Fruit fly (Drosophila melanogaster): ENCODE data around the gene CBP.
A peak's percentile ranks its signal among the peaks of the same experiment; 100 is the strongest.

DNA sequence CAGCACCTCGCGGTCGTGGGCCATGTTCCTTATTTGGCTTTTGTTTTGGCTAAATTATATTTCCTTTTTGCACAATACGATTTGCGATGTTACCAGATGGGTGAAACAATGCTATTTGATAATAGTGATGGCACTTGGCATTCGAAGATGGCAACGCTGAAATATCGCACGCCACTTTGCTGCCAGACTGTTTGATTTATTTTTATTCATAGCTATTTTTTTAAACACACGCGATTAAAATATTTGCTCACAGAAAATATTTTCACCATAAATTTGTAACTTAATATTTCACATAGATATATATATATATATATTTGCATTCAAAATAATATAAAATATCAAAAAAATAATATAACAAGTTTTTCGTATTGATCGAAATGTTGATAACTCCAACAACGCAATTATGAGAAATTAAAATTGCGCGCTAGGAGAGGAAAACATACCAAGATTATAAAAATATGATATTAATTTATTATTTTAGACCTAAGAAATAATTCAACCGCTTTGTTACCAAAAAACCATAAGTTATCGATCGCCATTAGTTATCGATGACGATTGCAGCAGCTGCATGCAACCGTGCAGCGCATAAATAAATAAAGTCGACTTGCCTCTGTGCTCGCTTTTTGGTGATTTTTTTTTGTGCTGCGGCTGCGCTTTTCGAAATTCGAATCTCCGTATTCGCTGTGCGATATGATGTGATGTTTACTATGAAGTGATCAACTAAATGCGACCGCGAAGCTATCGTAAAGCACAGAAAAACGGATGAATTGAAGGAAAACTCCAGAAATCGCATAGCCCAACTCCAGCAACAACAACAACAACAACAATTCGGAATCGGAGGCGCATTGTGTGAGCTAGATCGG is 13.3 kb upstream of the CBP start, which contains the start of the genes Atg5 and Dok:
- TF ChIP-seq HLH106 (tag; optimal IDR thresholded peaks at IDR 0.05) (peak; percentile 33), sage (GFP tag; optimal IDR thresholded peaks at IDR 0.05) (no peak), N (GFP tag; optimal IDR thresholded peaks at IDR 0.05) (no peak), pan (optimal IDR thresholded peaks at IDR 0.05) (no peak), psq (GFP tag; optimal IDR thresholded peaks at IDR 0.05) (no peak), Hnf4 (GFP tag; optimal IDR thresholded peaks at IDR 0.05) (peak; percentile 17), fru (GFP tag; optimal IDR thresholded peaks at IDR 0.05) (no peak), Jra (GFP tag; optimal IDR thresholded peaks at IDR 0.05) (no peak), sv (GFP tag; optimal IDR thresholded peaks at IDR 0.05) (no peak), CG32264 (GFP tag; optimal IDR thresholded peaks at IDR 0.05) (no peak), dmrt93B (GFP tag; optimal IDR thresholded peaks at IDR 0.05) (no peak)

Measured in whole organism, wandering third instar larva.